Fruit fly (Drosophila melanogaster): ENCODE measurements around the gene tweek.

dm6 chr2L:16888574-16889376 lies 485 bp downstream of the tweek start:
- peak; percentile 45 for TF ChIP-seq Mnt (GFP tag; optimal IDR thresholded peaks at IDR 0.05)
- peak; percentile 15 for TF ChIP-seq tj (GFP tag; optimal IDR thresholded peaks at IDR 0.05)
- peak in 1 of 2 experiments; percentile 56 for TF ChIP-seq cnc (optimal IDR thresholded peaks at IDR 0.05)

Measured in whole organism, adult.